Worm (Caenorhabditis elegans) whole organism, late embryonic: ENCODE measurements around the gene Y75B8A.24.

Experiments used
- C38D4.7 ChIP-seq: fragments of 200-800 bp; sonication (Bioruptor generic); optimal IDR thresholded peaks from 2 replicates; lab custom pipeline; 2018; ENCODE audit warnings: mild to moderate bottlenecking, missing genetic modification characterization, moderate library complexity, missing compliant biosample characterization
- ceh-24 ChIP-seq: sonication (generic microtip); optimal IDR thresholded peaks from 2 replicates; lab custom pipeline; 2016; ENCODE audit warnings: mild to moderate bottlenecking, missing genetic modification characterization, missing compliant biosample characterization
- ceh-31 ChIP-seq: sonication (generic microtip); optimal IDR thresholded peaks from 2 replicates; lab custom pipeline; 2016; ENCODE audit warnings: missing genetic modification characterization, missing compliant biosample characterization
- ceh-45 ChIP-seq: fragments of 200-800 bp; sonication (Bioruptor generic); IDR thresholded peaks from 2 replicates; pipeline ENCODE4 v1.3.6; 2022; ENCODE audit warnings: missing genetic modification reagents, missing genetic modification characterization, missing compliant biosample characterization
- elt-2 ChIP-seq: sonication (generic microtip); optimal IDR thresholded peaks from 2 replicates; lab custom pipeline; 2016; ENCODE audit warnings: missing genetic modification reagents, missing genetic modification characterization, missing compliant biosample characterization
- nhr-11 ChIP-seq: fragments of 150-350 bp; optimal IDR thresholded peaks from 2 replicates; lab custom pipeline; 2014; ENCODE audit warnings: missing biosample characterization, missing genetic modification characterization
- nhr-232 ChIP-seq: sonication (generic microtip); optimal IDR thresholded peaks from 2 replicates; lab custom pipeline; 2016; ENCODE audit warnings: missing genetic modification characterization, missing compliant biosample characterization
- pax-1 ChIP-seq: fragments of 150-350 bp; optimal IDR thresholded peaks from 2 replicates; lab custom pipeline; 2014; ENCODE audit warnings: missing biosample characterization, missing genetic modification characterization
- sdc-2 ChIP-seq: sonication (generic microtip); optimal IDR thresholded peaks from 2 replicates; lab custom pipeline; 2016; ENCODE audit warnings: missing genotype, missing genetic modification characterization, missing compliant biosample characterization
- sox-4 ChIP-seq: sonication (generic microtip); optimal IDR thresholded peaks from 2 replicates; lab custom pipeline; 2017; ENCODE audit warnings: mild to moderate bottlenecking, missing genetic modification characterization, inconsistent platforms, missing compliant biosample characterization
- ztf-16 ChIP-seq: sonication (generic microtip); optimal IDR thresholded peaks from 2 replicates; lab custom pipeline; 2017; ENCODE audit warnings: missing genetic modification characterization, missing compliant biosample characterization

DNA sequence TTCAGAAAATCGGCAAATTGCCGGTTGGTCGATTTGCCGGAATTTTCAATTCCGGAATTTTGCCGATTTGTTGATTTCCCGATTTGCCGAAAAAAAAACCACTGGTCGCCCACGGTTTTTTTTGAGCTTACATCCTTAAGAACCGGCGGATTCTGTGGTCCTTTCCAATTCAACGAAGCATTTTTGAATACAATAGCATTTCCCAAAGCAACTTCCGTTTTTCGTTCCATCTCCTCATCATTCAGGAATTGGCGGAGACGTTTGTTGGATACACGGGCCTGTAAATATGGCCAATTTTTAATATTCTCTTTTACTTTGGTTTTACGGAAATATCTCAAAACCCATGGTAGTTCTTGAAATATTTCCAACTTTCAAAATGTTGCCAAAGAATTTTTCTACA, 18.9 kb upstream of the Y75B8A.24 start:
- TF ChIP-seq nhr-11: no peak
- no peak for TF ChIP-seq pax-1 (tag; lab: Kevin White, UChicago)
- no peak for TF ChIP-seq C38D4.7 (GFP tag; lab: Kevin White, UChicago)
- TF ChIP-seq sdc-2 (tag; lab: Kevin White, UChicago): no peak
- TF ChIP-seq nhr-232 (tag; lab: Kevin White, UChicago): no peak
- TF ChIP-seq ceh-31 (tag; lab: Kevin White, UChicago): no peak
- no peak for TF ChIP-seq sox-4 (tag; lab: Kevin White, UChicago)
- no peak for TF ChIP-seq ceh-24 (tag; lab: Kevin White, UChicago)
- no peak for TF ChIP-seq ztf-16 (tag; lab: Kevin White, UChicago)
- no peak for TF ChIP-seq ceh-45 (GFP tag; lab: Robert Waterston, UW)
- TF ChIP-seq elt-2: no peak
